Worm (Caenorhabditis elegans) whole organism, late embryonic: Measurements from ENCODE around the gene col-43.

ENCODE experiments used
- C08G9.2 ChIP-seq: sonication (generic microtip); optimal IDR thresholded peaks from 2 replicates; lab custom pipeline; 2016; ENCODE audit warnings: mild to moderate bottlenecking, missing genetic modification characterization, moderate library complexity, missing compliant biosample characterization
- T23F11.4 ChIP-seq: fragments of 200-800 bp; sonication (Bioruptor generic); optimal IDR thresholded peaks from 2 replicates; lab custom pipeline; 2018; ENCODE audit warnings: mild to moderate bottlenecking, missing genetic modification characterization, missing compliant biosample characterization
- ahr-1 ChIP-seq: sonication (generic microtip); optimal IDR thresholded peaks from 2 replicates; lab custom pipeline; 2016; ENCODE audit warnings: missing genetic modification characterization, missing compliant biosample characterization
- ama-1 ChIP-seq: fragments of 150-350 bp; optimal IDR thresholded peaks from 2 replicates; lab custom pipeline; 2014
- ceh-18 ChIP-seq: sonication (generic microtip); optimal IDR thresholded peaks from 2 replicates; lab custom pipeline; 2016; ENCODE audit warnings: missing genetic modification characterization, missing compliant biosample characterization
- ceh-24 ChIP-seq: sonication (generic microtip); optimal IDR thresholded peaks from 2 replicates; lab custom pipeline; 2016; ENCODE audit warnings: mild to moderate bottlenecking, missing genetic modification characterization, missing compliant biosample characterization
- ceh-30 ChIP-seq: fragments of 150-350 bp; optimal IDR thresholded peaks from 2 replicates; lab custom pipeline; 2014; ENCODE audit warnings: missing biosample characterization, missing genetic modification characterization
- ceh-34 ChIP-seq: sonication (generic microtip); optimal IDR thresholded peaks from 2 replicates; lab custom pipeline; 2016; ENCODE audit warnings: mild to moderate bottlenecking, missing genetic modification characterization, missing compliant biosample characterization
- ceh-45 ChIP-seq: fragments of 200-800 bp; sonication (Bioruptor generic); IDR thresholded peaks from 2 replicates; pipeline ENCODE4 v1.3.6; 2022; ENCODE audit warnings: missing genetic modification reagents, missing genetic modification characterization, missing compliant biosample characterization
- ceh-6 ChIP-seq: fragments of 200-800 bp; sonication (Bioruptor generic); optimal IDR thresholded peaks from 2 replicates; lab custom pipeline; 2018; ENCODE audit warnings: mild to moderate bottlenecking, missing genetic modification characterization, missing compliant biosample characterization
- ceh-9 ChIP-seq: sonication (generic microtip); optimal IDR thresholded peaks from 2 replicates; lab custom pipeline; 2016; ENCODE audit warnings: mild to moderate bottlenecking, missing genetic modification characterization, inconsistent platforms, missing compliant biosample characterization
- che-1 ChIP-seq: sonication (generic microtip); optimal IDR thresholded peaks from 2 replicates; lab custom pipeline; 2016; ENCODE audit warnings: mild to moderate bottlenecking, missing genetic modification characterization, missing compliant biosample characterization
- dve-1 ChIP-seq: sonication (generic microtip); optimal IDR thresholded peaks from 2 replicates; lab custom pipeline; 2017; ENCODE audit warnings: antibody characterized with exemption, mild to moderate bottlenecking, missing genetic modification characterization, missing compliant biosample characterization
- fkh-10 ChIP-seq: fragments of 150-350 bp; optimal IDR thresholded peaks from 2 replicates; lab custom pipeline; 2014; ENCODE audit warnings: missing biosample characterization, missing genetic modification reagents, missing genetic modification characterization
- hlh-30 ChIP-seq: sonication (generic microtip); optimal IDR thresholded peaks from 2 replicates; lab custom pipeline; 2017; ENCODE audit warnings: antibody characterized with exemption, missing genetic modification characterization, missing compliant biosample characterization; ENCODE audit not compliant: insufficient read depth
- lin-11 ChIP-seq: fragments of 200-800 bp; sonication (Bioruptor generic); optimal IDR thresholded peaks from 2 replicates; lab custom pipeline; 2018; ENCODE audit warnings: mild to moderate bottlenecking, missing genetic modification characterization, missing compliant biosample characterization
- madf-2 ChIP-seq: sonication (generic microtip); optimal IDR thresholded peaks from 2 replicates; lab custom pipeline; 2017; ENCODE audit warnings: missing genetic modification characterization, missing compliant biosample characterization
- nfya-1 ChIP-seq: sonication (generic microtip); optimal IDR thresholded peaks from 2 replicates; lab custom pipeline; 2017; ENCODE audit warnings: missing genetic modification characterization, mild to moderate bottlenecking, missing compliant biosample characterization, antibody characterized with exemption, moderate library complexity
- nhr-232 ChIP-seq: sonication (generic microtip); optimal IDR thresholded peaks from 2 replicates; lab custom pipeline; 2016; ENCODE audit warnings: missing genetic modification characterization, missing compliant biosample characterization
- npax-4 ChIP-seq: sonication (generic microtip); optimal IDR thresholded peaks from 2 replicates; lab custom pipeline; 2016; ENCODE audit warnings: missing genetic modification characterization, missing compliant biosample characterization
- odd-2 ChIP-seq: sonication (generic microtip); optimal IDR thresholded peaks from 2 replicates; lab custom pipeline; 2017; ENCODE audit warnings: antibody characterized with exemption, mild to moderate bottlenecking, missing genetic modification characterization, missing compliant biosample characterization
- pax-1 ChIP-seq: fragments of 150-350 bp; optimal IDR thresholded peaks from 2 replicates; lab custom pipeline; 2014; ENCODE audit warnings: missing biosample characterization, missing genetic modification characterization
- pha-2 ChIP-seq: sonication (generic microtip); optimal IDR thresholded peaks from 2 replicates; lab custom pipeline; 2017; ENCODE audit warnings: mild to moderate bottlenecking, missing genetic modification characterization, missing compliant biosample characterization
- pha-4 ChIP-seq: fragments of 150-350 bp; optimal IDR thresholded peaks from 2 replicates; lab custom pipeline; 2018; ENCODE audit warnings: missing biosample characterization, missing genetic modification reagents, missing genetic modification characterization
- pqm-1 ChIP-seq: sonication (generic microtip); optimal IDR thresholded peaks from 2 replicates; lab custom pipeline; 2016; ENCODE audit warnings: missing genetic modification characterization, missing compliant biosample characterization
- ref-2 ChIP-seq: sonication (generic microtip); optimal IDR thresholded peaks from 2 replicates; lab custom pipeline; 2016; ENCODE audit warnings: missing genetic modification characterization, missing compliant biosample characterization
- sox-4 ChIP-seq: sonication (generic microtip); optimal IDR thresholded peaks from 2 replicates; lab custom pipeline; 2017; ENCODE audit warnings: mild to moderate bottlenecking, missing genetic modification characterization, inconsistent platforms, missing compliant biosample characterization
- syd-9 ChIP-seq: sonication (generic microtip); optimal IDR thresholded peaks from 2 replicates; lab custom pipeline; 2016; ENCODE audit warnings: mild to moderate bottlenecking, missing genetic modification characterization, moderate library complexity, missing compliant biosample characterization
- tbx-2 ChIP-seq: sonication (generic microtip); optimal IDR thresholded peaks from 2 replicates; lab custom pipeline; 2016; ENCODE audit warnings: missing genetic modification characterization, missing compliant biosample characterization
- tbx-7 ChIP-seq: sonication (generic microtip); optimal IDR thresholded peaks from 2 replicates; lab custom pipeline; 2016; ENCODE audit warnings: missing genotype, missing genetic modification characterization, missing compliant biosample characterization
- unc-3 ChIP-seq, 2 experiments: fragments of 200-800 bp in 1 of 2; sonication (Bioruptor generic) in 1 of 2; sonication (generic microtip) in 1 of 2; conservative IDR thresholded peaks in 1 of 2; optimal IDR thresholded peaks in 1 of 2; 2 replicates each; pipeline versions ENCODE4 v1.3.6 to Lab custom; 2016 to 2022; ENCODE audit warnings: missing compliant biosample characterization in 2 of 2, missing genetic modification characterization in 2 of 2, missing genetic modification reagents in 1 of 2
- unc-42 ChIP-seq: sonication (generic microtip); optimal IDR thresholded peaks from 2 replicates; lab custom pipeline; 2016; ENCODE audit warnings: missing genotype, missing genetic modification characterization, missing compliant biosample characterization
- zip-5 ChIP-seq: sonication (generic microtip); optimal IDR thresholded peaks from 2 replicates; lab custom pipeline; 2016; ENCODE audit warnings: missing genetic modification characterization, missing compliant biosample characterization

col-43 gene

DNA sequence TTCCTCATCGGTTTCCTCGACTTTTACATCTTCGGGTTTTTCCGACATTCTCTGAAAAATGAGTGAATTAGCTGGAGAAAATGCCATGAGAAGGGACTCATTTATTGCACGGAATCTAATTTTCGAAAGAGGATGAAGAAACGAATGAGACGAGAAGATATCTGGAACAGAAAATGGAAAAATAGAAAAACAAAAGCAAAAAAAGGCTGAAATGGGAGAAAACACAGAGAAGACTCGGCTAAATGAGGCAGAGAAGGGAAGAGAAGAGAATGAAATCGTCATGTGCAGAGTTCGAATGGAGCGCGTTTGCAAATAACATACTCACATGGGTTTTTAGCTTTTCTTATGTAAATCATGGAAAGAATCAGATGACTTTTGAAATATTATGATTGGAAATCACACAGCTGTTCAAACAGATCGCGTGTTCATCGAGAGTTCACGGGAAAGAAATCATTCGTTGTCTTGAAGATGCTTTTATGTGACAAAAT is 36.8 kb downstream of the col-43 start, which contains the start of gene Y97E10AR.6:
Gene Y97E10AR.6 (minus strand): TSS at position 51 of the 488 bp plus-strand sequence.
- TF ChIP-seq ceh-6 (no peak), npax-4 (tag; lab: Kevin White, UChicago) (no peak), tbx-2 (tag; lab: Kevin White, UChicago) (no peak), ceh-24 (tag; lab: Kevin White, UChicago) (no peak), hlh-30 (peak; percentile 90), unc-42 (tag; lab: Kevin White, UChicago) (peak; percentile 30), ahr-1 (tag; lab: Kevin White, UChicago) (no peak), odd-2 (tag; lab: Kevin White, UChicago) (no peak)

DNA sequence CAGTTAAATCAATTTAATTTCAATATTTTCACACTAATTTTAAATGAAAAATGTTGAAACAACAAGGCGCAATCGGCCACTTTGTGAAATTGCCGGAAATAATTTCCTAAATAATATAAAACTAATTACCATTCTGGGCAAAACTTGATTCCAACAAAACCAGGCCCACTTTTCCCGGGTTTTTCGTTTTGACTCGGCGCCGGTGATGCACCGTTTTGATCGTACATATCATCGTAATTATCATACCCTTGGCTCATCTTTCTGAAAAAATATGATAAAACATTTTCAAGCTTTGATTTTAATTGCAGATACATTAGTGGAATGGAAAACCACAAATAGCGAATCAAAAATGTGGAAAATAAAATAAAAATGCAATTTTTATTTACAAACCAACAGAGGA is 38.7 kb downstream of the col-43 start, which contains the start of gene rpb-9:
Gene rpb-9 (minus strand): TSS at position 314 of the 400 bp plus-strand sequence.
- TF ChIP-seq ceh-45 = no peak
- TF ChIP-seq ceh-9 (tag; lab: Kevin White, UChicago) = no peak
- no peak for TF ChIP-seq fkh-10 (GFP tag; lab: Kevin White, UChicago)
- TF ChIP-seq tbx-2 (tag; lab: Kevin White, UChicago) = no peak
- no peak for TF ChIP-seq ceh-6
- no peak for TF ChIP-seq dve-1 (tag; lab: Kevin White, UChicago)
- no peak for TF ChIP-seq ref-2 (tag; lab: Kevin White, UChicago)
- TF ChIP-seq madf-2 (tag; lab: Kevin White, UChicago) = no peak

ce11 chrV:8010846-8011245 is 39.9 kb downstream of the col-43 start, which contains the start of gene lmtr-2:
lmtr-2 (minus strand) TSS chrV:8011106.
- TF ChIP-seq T23F11.4 (GFP tag; lab: Kevin White, UChicago) (no peak), ama-1 (lab: Kevin White, UChicago) (peak; percentile 33), ceh-34 (tag; lab: Kevin White, UChicago) (no peak)

DNA sequence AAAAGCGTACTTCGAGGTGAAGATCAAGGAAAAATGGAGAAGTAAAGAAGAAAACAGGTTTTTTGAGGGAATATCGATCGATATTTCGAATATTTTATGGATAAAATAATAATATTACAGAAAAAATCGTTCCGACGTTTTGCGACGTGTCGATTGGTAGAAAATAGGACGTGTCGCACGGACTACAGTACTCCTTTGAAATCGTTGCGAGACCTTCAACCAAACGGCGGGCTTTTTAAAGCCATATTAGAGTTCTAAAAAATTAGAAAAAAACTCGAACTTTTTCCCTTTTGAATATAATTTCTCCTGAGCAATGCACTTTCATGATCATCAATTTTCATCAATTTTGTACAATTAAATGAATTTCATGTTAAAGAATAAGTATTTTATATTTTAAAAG is 40.6 kb downstream of the col-43 start, which contains the start of gene Y97E10AR.4:
Gene Y97E10AR.4 (minus strand): TSS at position 131 of the 400 bp plus-strand sequence.
- no peak for TF ChIP-seq hlh-30
- TF ChIP-seq pax-1 (tag; lab: Kevin White, UChicago) = no peak
- TF ChIP-seq sox-4 (tag; lab: Kevin White, UChicago) = no peak
- no peak for TF ChIP-seq pha-4
- TF ChIP-seq dve-1 (tag; lab: Kevin White, UChicago) = no peak
- TF ChIP-seq nhr-232 (tag; lab: Kevin White, UChicago) = no peak
- no peak for TF ChIP-seq tbx-2 (tag; lab: Kevin White, UChicago)
- TF ChIP-seq che-1 = no peak
- TF ChIP-seq, all 69 proteins: peak for 0

ce11 chrV:8007460-8008292 is 43.0 kb downstream of the col-43 start, which contains the start of gene Y97E10AR.3:
Y97E10AR.3 (minus strand) TSS chrV:8007510.
- TF ChIP-seq npax-4 (tag; lab: Kevin White, UChicago) (no peak), unc-42 (tag; lab: Kevin White, UChicago) (peak; percentile 21)
- TF ChIP-seq, all 69 proteins: peak for 1

DNA sequence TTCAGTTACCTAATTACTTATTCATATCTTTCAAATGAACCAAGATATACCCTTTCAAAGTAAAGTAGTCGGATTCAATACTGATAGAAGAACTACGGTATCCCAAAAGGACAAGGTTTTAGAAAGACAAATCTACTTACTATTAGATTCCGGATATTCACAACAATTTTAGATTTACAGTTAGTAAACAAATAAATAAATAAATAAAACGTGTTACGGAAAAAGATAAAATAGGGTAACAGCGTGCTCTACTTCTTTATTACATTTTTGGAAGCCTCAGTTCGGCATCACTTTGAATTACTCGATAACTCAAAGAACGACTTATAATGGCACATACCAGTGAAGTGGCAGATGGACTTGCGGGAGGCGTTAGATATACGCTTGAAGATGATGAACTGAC is 45.7 kb downstream of the col-43 start, which contains the start of gene Y97E10AR.8:
Gene Y97E10AR.8 (plus strand): TSS at position 301 of the 400 bp plus-strand sequence.
- TF ChIP-seq npax-4 (tag; lab: Kevin White, UChicago) (no peak), tbx-2 (tag; lab: Kevin White, UChicago) (no peak), syd-9 (tag; lab: Kevin White, UChicago) (no peak), nfya-1 (no peak), pha-2 (tag; lab: Kevin White, UChicago) (no peak)

- TF ChIP-seq ceh-30 (tag; lab: Kevin White, UChicago) (peak; percentile 50), nfya-1 (peak; percentile 86), unc-42 (tag; lab: Kevin White, UChicago) (peak; percentile 86), tbx-7 (tag; lab: Kevin White, UChicago) (no peak), ceh-34 (tag; lab: Kevin White, UChicago) (peak; percentile 80), pha-2 (tag; lab: Kevin White, UChicago) (no peak), zip-5 (tag; lab: Kevin White, UChicago) (no peak), pqm-1 (peak; percentile 12), fkh-10 (GFP tag; lab: Kevin White, UChicago) (no peak), ceh-45 (no peak), syd-9 (tag; lab: Kevin White, UChicago) (peak; percentile 73), madf-2 (tag; lab: Kevin White, UChicago) (peak; percentile 36), ceh-18 (tag; lab: Kevin White, UChicago) (peak; percentile 98), C08G9.2 (tag; lab: Kevin White, UChicago) (peak; percentile 18), lin-11 (tag; lab: Kevin White, UChicago) (no peak), nhr-232 (tag; lab: Kevin White, UChicago) (no peak), unc-3 (GFP tag; conservative IDR thresholded peaks at IDR 0.05; lab: Robert Waterston, UW) (no peak), unc-3 (tag; optimal IDR thresholded peaks at IDR 0.05; lab: Kevin White, UChicago) (peak; percentile 47)
Observed at ce11 chrV:8000929-8001513, 49.7 kb downstream of the col-43 start, which contains the start of gene Y97E10AR.1. Y97E10AR.1 (plus strand) TSS chrV:8001463.
